Worm (Caenorhabditis elegans) whole organism, L1 larva: ENCODE data around the gene F36G3.3.

ENCODE experiments used
- C16A3.4 ChIP-seq: fragments of 150-350 bp; optimal IDR thresholded peaks from 2 replicates; lab custom pipeline; 2014; ENCODE audit warnings: missing biosample characterization, missing genetic modification characterization
- Y116A8C.19 ChIP-seq: sonication (generic microtip); optimal IDR thresholded peaks from 2 replicates; lab custom pipeline; 2016; ENCODE audit warnings: missing compliant biosample characterization, missing genetic modification characterization, borderline replicate concordance
- aly-2 ChIP-seq: fragments of 150-350 bp; optimal IDR thresholded peaks from 2 replicates; lab custom pipeline; 2014; ENCODE audit warnings: missing biosample characterization, missing genetic modification characterization
- ama-1 ChIP-seq: fragments of 150-350 bp; optimal IDR thresholded peaks from 2 replicates; lab custom pipeline; 2014
- blmp-1 ChIP-seq: fragments of 150-350 bp; optimal IDR thresholded peaks from 2 replicates; lab custom pipeline; 2014; ENCODE audit warnings: missing biosample characterization, missing genetic modification characterization
- ceh-88 ChIP-seq: fragments of 200-800 bp; sonication (Bioruptor generic); IDR thresholded peaks from 2 replicates; pipeline ENCODE4 v1.3.6; 2022; ENCODE audit warnings: missing genetic modification characterization, missing compliant biosample characterization
- ces-1 ChIP-seq: fragments of 150-350 bp; optimal IDR thresholded peaks from 2 replicates; lab custom pipeline; 2014; ENCODE audit warnings: missing biosample characterization, missing genetic modification reagents, missing genetic modification characterization
- dsc-1 ChIP-seq: sonication (generic microtip); optimal IDR thresholded peaks from 2 replicates; lab custom pipeline; 2016; ENCODE audit warnings: mild to moderate bottlenecking, missing genetic modification characterization, missing compliant biosample characterization
- efl-1 ChIP-seq, 4 experiments: fragments of 150-350 bp; optimal IDR thresholded peaks in 3 of 4; peaks in 1 of 4; 1 replicate in 1 of 4; 2 replicates in 3 of 4; lab custom pipeline; 2014; ENCODE audit warnings: missing biosample characterization in 2 of 4, missing genetic modification characterization in 2 of 4, missing genetic modification reagents in 2 of 4
- egl-27 ChIP-seq, 2 experiments: fragments of 150-350 bp in 1 of 2; sonication (generic microtip); optimal IDR thresholded peaks; 3 replicates each; lab custom pipeline; 2017 to 2018; ENCODE audit warnings: missing biosample characterization in 2 of 2, missing genetic modification characterization in 2 of 2, missing genetic modification reagents in 2 of 2
- elt-2 ChIP-seq: sonication (generic microtip); optimal IDR thresholded peaks from 2 replicates; lab custom pipeline; 2016; ENCODE audit warnings: missing genetic modification characterization, mild to moderate bottlenecking, inconsistent platforms, missing compliant biosample characterization, missing genetic modification reagents
- elt-3 ChIP-seq, 6 experiments: fragments of 150-350 bp in 1 of 6; sonication (generic microtip); optimal IDR thresholded peaks; 2 replicates each; lab custom pipeline; 2017 to 2018; ENCODE audit warnings: missing biosample characterization in 6 of 6, missing genetic modification characterization in 6 of 6, inconsistent platforms in 1 of 6
- fkh-10 ChIP-seq: sonication (generic microtip); optimal IDR thresholded peaks from 2 replicates; lab custom pipeline; 2017; ENCODE audit warnings: missing biosample characterization, missing genetic modification reagents, missing genetic modification characterization
- fkh-8 ChIP-seq: sonication (generic microtip); optimal IDR thresholded peaks from 2 replicates; lab custom pipeline; 2016; ENCODE audit warnings: mild to moderate bottlenecking, missing genetic modification characterization, missing compliant biosample characterization
- grh-1 ChIP-seq: fragments of 200-800 bp; sonication (Bioruptor generic); IDR thresholded peaks from 2 replicates; pipeline ENCODE4 v1.3.6; 2022; ENCODE audit warnings: missing genetic modification reagents, missing genetic modification characterization, missing compliant biosample characterization
- hpl-2 ChIP-seq: fragments of 150-350 bp; optimal IDR thresholded peaks from 2 replicates; lab custom pipeline; 2014; ENCODE audit warnings: missing biosample characterization, missing genetic modification reagents, missing genetic modification characterization
- irx-1 ChIP-seq: sonication (generic microtip); optimal IDR thresholded peaks from 2 replicates; lab custom pipeline; 2016; ENCODE audit warnings: missing genetic modification characterization, missing compliant biosample characterization
- jun-1 ChIP-seq: fragments of 150-350 bp; optimal IDR thresholded peaks from 2 replicates; lab custom pipeline; 2014; ENCODE audit warnings: missing biosample characterization, missing genetic modification reagents, missing genetic modification characterization
- lin-13 ChIP-seq: fragments of 150-350 bp; optimal IDR thresholded peaks from 2 replicates; lab custom pipeline; 2014; ENCODE audit warnings: missing biosample characterization, missing genetic modification reagents, missing genetic modification characterization
- lin-14 ChIP-seq: fragments of 200-800 bp; sonication (Bioruptor generic); optimal IDR thresholded peaks from 2 replicates; lab custom pipeline; 2018; ENCODE audit warnings: mild to moderate bottlenecking, missing genetic modification characterization, moderate library complexity, missing compliant biosample characterization
- lin-15B ChIP-seq: fragments of 150-350 bp; sonication (generic microtip); optimal IDR thresholded peaks from 3 replicates; lab custom pipeline; 2014; ENCODE audit warnings: missing biosample characterization, missing genetic modification characterization
- lin-35 ChIP-seq, 2 experiments: fragments of 150-350 bp; optimal IDR thresholded peaks; 2 replicates each; lab custom pipeline; 2014; ENCODE audit warnings: missing biosample characterization in 2 of 2, missing genetic modification characterization in 2 of 2, missing genetic modification reagents in 2 of 2
- mab-9 ChIP-seq: fragments of 200-800 bp; sonication (Bioruptor generic); IDR thresholded peaks from 2 replicates; pipeline ENCODE4 v1.3.6; 2022; ENCODE audit warnings: missing genetic modification reagents, missing genetic modification characterization, missing compliant biosample characterization
- nhr-19 ChIP-seq: fragments of 200-800 bp; sonication (Bioruptor generic); conservative IDR thresholded peaks from 2 replicates; pipeline ENCODE4 v1.3.6; 2022; ENCODE audit warnings: missing genetic modification characterization, missing compliant biosample characterization
- nhr-20 ChIP-seq: sonication (generic microtip); optimal IDR thresholded peaks from 2 replicates; lab custom pipeline; 2016; ENCODE audit warnings: mild to moderate bottlenecking, missing genetic modification characterization, missing compliant biosample characterization
- nhr-47 ChIP-seq: sonication (generic microtip); optimal IDR thresholded peaks from 2 replicates; lab custom pipeline; 2016; ENCODE audit warnings: mild to moderate bottlenecking, missing genetic modification characterization, moderate library complexity, missing compliant biosample characterization
- nhr-71 ChIP-seq: sonication (generic microtip); optimal IDR thresholded peaks from 2 replicates; lab custom pipeline; 2016; ENCODE audit warnings: mild to moderate bottlenecking, missing genetic modification characterization, moderate library complexity, missing compliant biosample characterization
- nhr-84 ChIP-seq: sonication (generic microtip); optimal IDR thresholded peaks from 2 replicates; lab custom pipeline; 2017; ENCODE audit warnings: missing biosample characterization, missing genetic modification characterization
- nhr-85 ChIP-seq: sonication (generic microtip); peaks from one replicate; lab custom pipeline; 2016; ENCODE audit warnings: missing genetic modification characterization, inconsistent platforms, missing compliant biosample characterization
- pag-3 ChIP-seq: sonication (generic microtip); optimal IDR thresholded peaks from 2 replicates; lab custom pipeline; 2017; ENCODE audit warnings: missing genetic modification characterization, mild to moderate bottlenecking, missing compliant biosample characterization, antibody characterized with exemption, borderline replicate concordance; ENCODE audit not compliant: insufficient read depth
- rnt-1 ChIP-seq: sonication (generic microtip); optimal IDR thresholded peaks from 2 replicates; lab custom pipeline; 2016; ENCODE audit warnings: mild to moderate bottlenecking, missing genetic modification characterization, moderate library complexity, missing compliant biosample characterization
- sox-4 ChIP-seq: sonication (generic microtip); optimal IDR thresholded peaks from 2 replicates; lab custom pipeline; 2016; ENCODE audit warnings: missing genetic modification characterization, missing compliant biosample characterization
- sup-37 ChIP-seq: fragments of 200-800 bp; sonication (Bioruptor generic); optimal IDR thresholded peaks from 2 replicates; lab custom pipeline; 2018; ENCODE audit warnings: mild to moderate bottlenecking, missing genetic modification characterization, missing compliant biosample characterization
- swsn-7 ChIP-seq: sonication (generic microtip); optimal IDR thresholded peaks from 2 replicates; lab custom pipeline; 2016; ENCODE audit warnings: missing genetic modification characterization, missing compliant biosample characterization
- tbx-2 ChIP-seq: sonication (generic microtip); optimal IDR thresholded peaks from 2 replicates; lab custom pipeline; 2016; ENCODE audit warnings: missing genetic modification characterization, missing compliant biosample characterization
- unc-98 ChIP-seq: fragments of 200-800 bp; sonication (Bioruptor generic); IDR thresholded peaks from 2 replicates; pipeline ENCODE4 v1.3.6; 2022; ENCODE audit warnings: missing genetic modification characterization, missing compliant biosample characterization
- vab-15 ChIP-seq: sonication (generic microtip); optimal IDR thresholded peaks from 2 replicates; lab custom pipeline; 2017; ENCODE audit warnings: missing genotype, mild to moderate bottlenecking, missing genetic modification characterization, missing compliant biosample characterization
- zag-1 ChIP-seq: fragments of 150-350 bp; optimal IDR thresholded peaks from 2 replicates; lab custom pipeline; 2014; ENCODE audit warnings: missing biosample characterization, missing genetic modification characterization

Gene F36G3.3

DNA sequence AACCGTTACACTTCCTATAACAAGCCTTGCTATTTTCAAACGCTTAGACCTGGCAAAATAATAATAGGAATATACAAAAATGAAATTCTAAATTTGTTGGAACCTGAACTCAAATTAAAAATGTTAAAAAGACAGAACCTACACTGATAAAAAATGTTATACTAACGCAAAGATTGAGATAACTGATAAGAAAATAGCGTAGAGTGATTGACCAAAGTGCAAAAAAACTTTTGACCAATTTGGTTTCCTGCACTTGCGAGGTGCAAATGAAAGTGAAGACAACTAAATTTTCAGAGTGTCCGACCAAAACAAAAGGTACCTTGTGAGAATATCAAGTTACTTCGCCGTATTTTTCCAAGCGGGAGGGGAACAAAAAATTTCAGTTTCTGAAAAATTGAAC, 3.1 kb upstream of the F36G3.3 start:
- peak; percentile 24 for TF ChIP-seq elt-2 (tag; lab: Kevin White, UChicago)
- no peak for TF ChIP-seq sup-37 (GFP tag; lab: Kevin White, UChicago)

DNA sequence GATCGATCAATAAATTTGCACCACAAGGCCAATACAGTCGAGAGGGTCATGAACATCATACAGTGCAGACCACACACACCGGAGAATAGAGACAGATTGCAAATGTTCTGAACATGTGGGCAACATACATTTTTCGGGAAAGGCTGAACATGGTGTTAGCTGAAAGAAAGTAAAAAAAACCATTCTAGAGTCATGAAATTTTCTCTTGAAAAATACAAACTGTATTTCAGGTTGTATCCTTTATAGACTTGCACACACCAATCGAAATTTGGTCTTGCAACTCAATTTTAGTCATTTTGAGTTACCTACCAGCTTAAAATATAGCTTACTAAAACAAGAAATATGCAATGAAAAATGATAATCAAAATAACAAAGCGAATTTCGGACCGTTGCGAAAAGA, 2.6 kb upstream of the F36G3.3 start:
- TF ChIP-seq vab-15 (tag; lab: Kevin White, UChicago): no peak
- no peak for TF ChIP-seq nhr-85 (tag; lab: Kevin White, UChicago)
- no peak for TF ChIP-seq lin-13 (GFP tag; lab: Kevin White, UChicago)
- no peak for TF ChIP-seq aly-2 (tag; lab: Kevin White, UChicago)
- no peak for TF ChIP-seq mab-9 (GFP tag; lab: Robert Waterston, UW)
- TF ChIP-seq pag-3 (tag; lab: Kevin White, UChicago): no peak
- TF ChIP-seq nhr-19: no peak
- TF ChIP-seq fkh-8: no peak
- TF ChIP-seq grh-1 (GFP tag; lab: Robert Waterston, UW): no peak
- TF ChIP-seq sox-4 (tag; lab: Kevin White, UChicago): no peak
- no peak for TF ChIP-seq nhr-84 (tag; lab: Kevin White, UChicago)
- no peak for TF ChIP-seq fkh-10 (GFP tag; lab: Kevin White, UChicago)
- no peak for TF ChIP-seq nhr-20 (tag; lab: Kevin White, UChicago)
- TF ChIP-seq C16A3.4 (tag; lab: Kevin White, UChicago): no peak
- no peak for TF ChIP-seq lin-14 (GFP tag; lab: Kevin White, UChicago)
- no peak for TF ChIP-seq egl-27 (tag; optimal IDR thresholded peaks at IDR 0.05; lab: Kevin White, UChicago)
- TF ChIP-seq swsn-7 (tag; lab: Kevin White, UChicago): no peak
- TF ChIP-seq nhr-47: no peak

DNA sequence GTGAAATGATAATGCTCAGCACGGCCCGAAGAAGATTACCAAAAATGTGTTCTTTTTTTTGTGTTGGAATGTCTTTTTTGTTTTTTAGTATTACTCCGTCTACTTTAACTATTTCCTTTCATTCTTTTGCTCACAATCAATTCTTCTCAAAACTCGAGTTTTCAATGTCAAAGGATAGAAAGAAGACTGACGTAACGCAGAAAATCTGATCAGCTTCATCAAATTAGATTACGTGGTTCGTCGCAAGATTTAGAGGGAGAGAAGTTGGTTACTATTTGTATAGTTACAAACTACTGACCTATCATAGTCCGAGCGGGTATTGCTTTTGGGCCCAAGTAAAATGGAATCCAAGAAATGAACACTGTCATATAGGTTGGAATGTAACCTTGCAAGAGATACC, 5.0 kb downstream of the F36G3.3 start:
- TF ChIP-seq pag-3 (tag; lab: Kevin White, UChicago) (no peak), nhr-19 (no peak), nhr-47 (peak; percentile 17), nhr-71 (peak; percentile 35), blmp-1 (no peak), C16A3.4 (tag; lab: Kevin White, UChicago) (no peak), lin-14 (GFP tag; lab: Kevin White, UChicago) (peak; percentile 81), fkh-10 (GFP tag; lab: Kevin White, UChicago) (peak; percentile 88), ces-1 (GFP tag; lab: Kevin White, UChicago) (peak; percentile 83), tbx-2 (tag; lab: Kevin White, UChicago) (peak; percentile 23), hpl-2 (no peak), efl-1 (optimal IDR thresholded peaks at IDR 0.05; lab: Kevin White, UChicago) (no peak), efl-1 (GFP tag; optimal IDR thresholded peaks at IDR 0.05 in 1 of 2; lab: Kevin White, UChicago) (peak in 1 of 2 experiments; percentile 46), vab-15 (tag; lab: Kevin White, UChicago) (no peak)

DNA sequence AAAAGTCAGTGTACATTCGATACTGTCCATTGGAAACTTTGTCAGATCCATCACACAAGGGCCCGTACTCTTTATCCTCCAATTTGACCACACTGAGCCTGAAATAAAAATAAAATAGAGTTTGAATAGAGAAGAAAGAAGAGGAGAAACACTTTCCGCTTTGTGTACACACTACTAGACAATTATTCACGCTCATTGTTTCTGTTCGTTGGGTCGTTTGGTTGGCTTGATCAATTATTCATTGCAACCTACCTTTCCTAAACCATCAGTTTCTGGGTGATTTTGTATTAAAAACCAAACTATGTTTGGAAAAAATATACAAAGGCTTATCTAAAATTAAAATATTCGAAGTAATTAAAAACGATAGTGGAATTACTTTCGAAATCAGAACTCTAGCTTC, 6.1 kb downstream of the F36G3.3 start:
- no peak for TF ChIP-seq efl-1 (optimal IDR thresholded peaks at IDR 0.05; lab: Kevin White, UChicago)
- TF ChIP-seq efl-1 (GFP tag; optimal IDR thresholded peaks at IDR 0.05 in 1 of 2; lab: Kevin White, UChicago): peak in 1 of 2 experiments; percentile 50
- TF ChIP-seq blmp-1: no peak

DNA sequence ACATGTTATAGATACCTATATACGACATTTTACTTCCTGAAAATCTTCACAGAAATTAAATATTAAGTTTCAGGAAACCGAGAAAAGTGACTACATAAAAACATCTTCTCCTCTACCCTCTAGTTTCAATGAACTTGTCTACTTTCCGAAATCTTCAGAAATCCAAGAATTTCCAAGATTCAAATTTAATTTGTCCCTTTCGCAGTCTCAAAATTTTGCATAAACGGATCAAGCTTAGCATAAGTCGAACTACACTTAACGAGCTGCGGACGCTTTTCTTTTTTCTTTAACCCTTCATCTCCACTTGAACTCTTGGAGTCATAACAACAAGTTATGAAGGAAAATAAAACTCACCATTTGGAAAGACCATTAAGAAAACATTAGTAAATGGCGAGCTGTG, 6.8 kb downstream of the F36G3.3 start:
- TF ChIP-seq elt-3 (tag; optimal IDR thresholded peaks at IDR 0.05; lab: Kevin White, UChicago): no peak
- no peak for TF ChIP-seq unc-98 (GFP tag; lab: Robert Waterston, UW)
- TF ChIP-seq irx-1 (tag; lab: Kevin White, UChicago): no peak
- TF ChIP-seq zag-1 (tag; lab: Kevin White, UChicago): no peak
- TF ChIP-seq fkh-10 (GFP tag; lab: Kevin White, UChicago): peak; percentile 73
- TF ChIP-seq rnt-1: no peak
- TF ChIP-seq lin-35 (GFP tag; optimal IDR thresholded peaks at IDR 0.05; lab: Kevin White, UChicago): no peak
- peak; percentile 17 for TF ChIP-seq lin-14 (GFP tag; lab: Kevin White, UChicago)
- TF ChIP-seq ama-1 (lab: Kevin White, UChicago): no peak
- no peak for TF ChIP-seq dsc-1 (tag; lab: Kevin White, UChicago)
- TF ChIP-seq ces-1 (GFP tag; lab: Kevin White, UChicago): peak; percentile 1
- no peak for TF ChIP-seq lin-15B
- TF ChIP-seq Y116A8C.19 (tag; lab: Kevin White, UChicago): no peak
- no peak for TF ChIP-seq nhr-20 (tag; lab: Kevin White, UChicago)
- TF ChIP-seq nhr-47: no peak
- no peak for TF ChIP-seq ceh-88 (GFP tag; lab: Robert Waterston, UW)
- TF ChIP-seq jun-1: no peak
